Worm (Caenorhabditis elegans): ENCODE results near the gene C16E9.1.

ce11 chrX:6893074-6893473 lies 46.9 kb upstream of the C16E9.1 start:
- TF ChIP-seq aptf-2 (GFP tag; conservative IDR thresholded peaks at IDR 0.05) (no peak), ama-1 (optimal IDR thresholded peaks at IDR 0.05) (no peak), ama-1 (GFP tag; optimal IDR thresholded peaks at IDR 0.05) (no peak), lin-40 (tag; optimal IDR thresholded peaks at IDR 0.05) (no peak), ets-4 (GFP tag; optimal IDR thresholded peaks at IDR 0.05) (no peak), sea-2 (GFP tag; IDR thresholded peaks at IDR 0.05) (no peak), snpc-4 (GFP tag; optimal IDR thresholded peaks at IDR 0.05) (no peak), snpc-4 (tag; optimal IDR thresholded peaks at IDR 0.05) (no peak), Y53F4B.3 (GFP tag; IDR thresholded peaks at IDR 0.05) (no peak)

Measured in whole organism, young adult.